Worm (Caenorhabditis elegans): ENCODE measurements around the gene skr-14.

The skr-14 gene

ce11 chrV:4373656-4374055 is 47.7 kb downstream of the skr-14 start:
- no peak for TF ChIP-seq ztf-11 (tag; optimal IDR thresholded peaks at IDR 0.05)
- no peak for TF ChIP-seq lin-32 (GFP tag; optimal IDR thresholded peaks at IDR 0.05)
- TF ChIP-seq ces-1 (GFP tag; optimal IDR thresholded peaks at IDR 0.05): no peak
- TF ChIP-seq ceh-43 (GFP tag; optimal IDR thresholded peaks at IDR 0.05): no peak
- no peak for TF ChIP-seq nhr-237 (tag; optimal IDR thresholded peaks at IDR 0.05)
- TF ChIP-seq M03D4.4 (tag; optimal IDR thresholded peaks at IDR 0.05): no peak
- no peak for TF ChIP-seq bed-3 (GFP tag; optimal IDR thresholded peaks at IDR 0.05)
- no peak for TF ChIP-seq blmp-1 (tag; optimal IDR thresholded peaks at IDR 0.05)
- TF ChIP-seq flh-1 (GFP tag; optimal IDR thresholded peaks at IDR 0.05): no peak
- TF ChIP-seq unc-120 (tag; optimal IDR thresholded peaks at IDR 0.05; ENCODE audit: poor library complexity, severe bottlenecking): no peak
- no peak for TF ChIP-seq lsy-2 (tag; optimal IDR thresholded peaks at IDR 0.05)
- TF ChIP-seq mep-1 (tag; optimal IDR thresholded peaks at IDR 0.05): no peak
- TF ChIP-seq unc-62 (GFP tag; optimal IDR thresholded peaks at IDR 0.05): no peak
- no peak for TF ChIP-seq pha-4 (tag; optimal IDR thresholded peaks at IDR 0.05)
- no peak for TF ChIP-seq nhr-28 (tag; optimal IDR thresholded peaks at IDR 0.05)
- no peak for TF ChIP-seq ceh-39 (tag; optimal IDR thresholded peaks at IDR 0.05)
- TF ChIP-seq unc-39 (tag; optimal IDR thresholded peaks at IDR 0.05): no peak

- TF ChIP-seq unc-62 (GFP tag; optimal IDR thresholded peaks at IDR 0.05) (no peak), nhr-76 (tag; optimal IDR thresholded peaks at IDR 0.05) (no peak), ceh-83 (GFP tag; optimal IDR thresholded peaks at IDR 0.05) (no peak), lsy-2 (tag; optimal IDR thresholded peaks at IDR 0.05) (no peak), nhr-237 (tag; optimal IDR thresholded peaks at IDR 0.05) (no peak), drap-1 (GFP tag; optimal IDR thresholded peaks at IDR 0.05) (no peak), sem-2 (GFP tag; optimal IDR thresholded peaks at IDR 0.05) (no peak), unc-39 (tag; optimal IDR thresholded peaks at IDR 0.05) (no peak), ceh-43 (GFP tag; optimal IDR thresholded peaks at IDR 0.05) (no peak), hlh-1 (tag; optimal IDR thresholded peaks at IDR 0.05) (no peak)
Measured at ce11 chrV:4372986-4373385, 48.4 kb downstream of the skr-14 start.

- TF ChIP-seq drap-1 (GFP tag; optimal IDR thresholded peaks at IDR 0.05) (no peak), cnd-1 (tag; optimal IDR thresholded peaks at IDR 0.05) (no peak), hlh-1 (tag; optimal IDR thresholded peaks at IDR 0.05) (no peak), elt-1 (tag; optimal IDR thresholded peaks at IDR 0.05; ENCODE audit: borderline replicate concordance, insufficient read depth) (no peak), ceh-83 (GFP tag; optimal IDR thresholded peaks at IDR 0.05) (no peak), unc-39 (tag; optimal IDR thresholded peaks at IDR 0.05) (no peak), sptf-1 (tag; optimal IDR thresholded peaks at IDR 0.05) (no peak), ztf-11 (tag; optimal IDR thresholded peaks at IDR 0.05) (no peak), nhr-237 (tag; optimal IDR thresholded peaks at IDR 0.05) (no peak), pha-4 (tag; optimal IDR thresholded peaks at IDR 0.05) (peak; percentile 42), nhr-2 (tag; optimal IDR thresholded peaks at IDR 0.05) (no peak), ham-2 (GFP tag; optimal IDR thresholded peaks at IDR 0.05) (no peak), M03D4.4 (tag; optimal IDR thresholded peaks at IDR 0.05) (no peak), ceh-39 (tag; optimal IDR thresholded peaks at IDR 0.05) (no peak), unc-120 (tag; optimal IDR thresholded peaks at IDR 0.05; ENCODE audit: poor library complexity, severe bottlenecking) (no peak), flh-1 (GFP tag; optimal IDR thresholded peaks at IDR 0.05) (no peak), lin-13 (tag; optimal IDR thresholded peaks at IDR 0.05) (no peak), ces-1 (GFP tag; optimal IDR thresholded peaks at IDR 0.05) (peak; percentile 46), snpc-4 (tag; optimal IDR thresholded peaks at IDR 0.05) (no peak), nhr-28 (tag; optimal IDR thresholded peaks at IDR 0.05) (no peak), ceh-43 (GFP tag; optimal IDR thresholded peaks at IDR 0.05) (no peak), mls-2 (tag; optimal IDR thresholded peaks at IDR 0.05) (no peak), bed-3 (GFP tag; optimal IDR thresholded peaks at IDR 0.05) (no peak), lsy-2 (tag; optimal IDR thresholded peaks at IDR 0.05) (peak; percentile 15), mab-5 (tag; optimal IDR thresholded peaks at IDR 0.05) (no peak), blmp-1 (tag; optimal IDR thresholded peaks at IDR 0.05) (no peak), zip-8 (tag; optimal IDR thresholded peaks at IDR 0.05) (peak; percentile 0), unc-62 (GFP tag; optimal IDR thresholded peaks at IDR 0.05) (no peak), sem-2 (GFP tag; optimal IDR thresholded peaks at IDR 0.05) (no peak), nhr-12 (tag; optimal IDR thresholded peaks at IDR 0.05) (no peak), nhr-76 (tag; optimal IDR thresholded peaks at IDR 0.05) (no peak), mep-1 (tag; optimal IDR thresholded peaks at IDR 0.05) (peak; percentile 54), tbx-8 (GFP tag; optimal IDR thresholded peaks at IDR 0.05) (no peak), elt-3 (tag; optimal IDR thresholded peaks at IDR 0.05) (no peak), lin-32 (GFP tag; optimal IDR thresholded peaks at IDR 0.05) (no peak)
Measured at ce11 chrV:4371309-4371933, 50.0 kb downstream of the skr-14 start, which contains the start of the genes gmpr-1 and fipp-1. TSS of gene gmpr-1 (minus strand) at chrV:4371383. TSS of gene fipp-1 (plus strand) at chrV:4371807.
